Worm (Caenorhabditis elegans) whole organism, L4/young adult: ENCODE data around the gene syx-6.

ENCODE experiments used
- W03F9.2 ChIP-seq: fragments of 150-350 bp; optimal IDR thresholded peaks from 2 replicates; lab custom pipeline; 2014; ENCODE audit warnings: missing biosample characterization, missing genetic modification characterization
- dao-5 ChIP-seq: sonication (generic microtip); optimal IDR thresholded peaks from 2 replicates; lab custom pipeline; 2016; ENCODE audit warnings: missing genotype, missing genetic modification characterization, moderate library complexity, missing compliant biosample characterization
- him-1 ChIP-seq: sonication (generic microtip); optimal IDR thresholded peaks from 2 replicates; lab custom pipeline; 2016; ENCODE audit warnings: missing genotype, missing genetic modification reagents, missing genetic modification characterization, missing compliant biosample characterization

The syx-6 gene

ce11 chrX:3184649-3185048 lies 20.3 kb downstream of the syx-6 start:
- TF ChIP-seq W03F9.2 (tag; lab: Kevin White, UChicago), result no peak

ce11 chrX:3190193-3190592 lies 25.9 kb downstream of the syx-6 start:
- TF ChIP-seq W03F9.2 (tag; lab: Kevin White, UChicago), result no peak
- no peak for TF ChIP-seq him-1 (tag; lab: Kevin White, UChicago)
- no peak for TF ChIP-seq dao-5 (tag; lab: Kevin White, UChicago)

ce11 chrX:3191353-3192065 lies 27.2 kb downstream of the syx-6 start:
- TF ChIP-seq W03F9.2 (tag; lab: Kevin White, UChicago) (no peak), dao-5 (tag; lab: Kevin White, UChicago) (no peak), him-1 (tag; lab: Kevin White, UChicago) (no peak)

ce11 chrX:3197319-3197718 lies 33.0 kb downstream of the syx-6 start:
- no peak for TF ChIP-seq dao-5 (tag; lab: Kevin White, UChicago)
- TF ChIP-seq him-1 (tag; lab: Kevin White, UChicago), result no peak
- no peak for TF ChIP-seq W03F9.2 (tag; lab: Kevin White, UChicago)

- TF ChIP-seq W03F9.2 (tag; lab: Kevin White, UChicago) (no peak), him-1 (tag; lab: Kevin White, UChicago) (no peak), dao-5 (tag; lab: Kevin White, UChicago) (no peak)
Observed at ce11 chrX:3199249-3199648, 34.9 kb downstream of the syx-6 start, which contains the start of gene fax-1. Gene fax-1, minus strand, starts transcription at chrX:3199349.

ce11 chrX:3202350-3202749 lies 38.0 kb downstream of the syx-6 start:
- no peak for TF ChIP-seq dao-5 (tag; lab: Kevin White, UChicago)
- TF ChIP-seq W03F9.2 (tag; lab: Kevin White, UChicago), result no peak
- no peak for TF ChIP-seq him-1 (tag; lab: Kevin White, UChicago)

DNA sequence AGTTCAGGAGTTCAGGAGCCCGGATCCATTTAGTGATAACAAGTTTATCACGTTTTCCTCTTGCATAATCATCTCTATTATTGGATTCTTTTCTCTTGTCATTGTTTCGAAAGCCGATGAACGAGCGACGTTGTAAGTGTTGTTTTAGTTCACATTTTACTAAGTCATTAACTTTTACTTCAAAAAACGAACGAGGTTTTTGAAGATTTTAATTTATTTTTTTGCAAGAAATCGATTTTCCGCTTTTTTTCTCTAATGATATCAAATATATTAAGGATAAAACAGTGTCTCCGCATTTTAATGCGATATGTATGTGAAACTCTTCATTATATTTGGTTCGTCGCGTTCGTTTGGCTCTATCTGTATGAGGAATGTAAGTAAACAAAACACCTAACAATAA lies 40.5 kb downstream of the syx-6 start, which contains the start of gene F28B4.1:
F28B4.1 (plus strand) TSS at position 301 of the 400 bp plus-strand sequence.
- TF ChIP-seq W03F9.2 (tag; lab: Kevin White, UChicago) (no peak), dao-5 (tag; lab: Kevin White, UChicago) (no peak), him-1 (tag; lab: Kevin White, UChicago) (no peak)

DNA sequence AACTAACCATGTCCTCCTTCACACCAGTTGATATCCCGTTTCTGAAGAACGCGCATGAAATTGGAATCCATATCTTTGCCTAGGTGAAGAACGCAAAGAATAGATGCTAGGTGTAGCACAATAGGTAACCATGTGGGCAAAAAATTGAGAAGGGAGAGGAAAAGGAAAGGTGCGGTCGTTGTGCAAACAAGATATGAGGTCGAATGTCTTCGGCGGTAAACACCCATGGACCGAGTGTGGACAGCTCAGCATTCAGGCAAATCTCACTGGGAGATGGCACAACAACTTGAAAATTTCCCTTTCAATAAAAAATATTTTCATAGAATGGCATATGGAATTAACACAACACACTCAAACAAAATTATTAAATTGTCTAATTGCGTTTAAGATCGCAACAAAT lies 45.2 kb downstream of the syx-6 start, which contains the start of gene F28B4.4:
F28B4.4 (minus strand) TSS at position 101 of the 400 bp plus-strand sequence.
- TF ChIP-seq W03F9.2 (tag; lab: Kevin White, UChicago), result no peak
- no peak for TF ChIP-seq him-1 (tag; lab: Kevin White, UChicago)
- no peak for TF ChIP-seq dao-5 (tag; lab: Kevin White, UChicago)
